Fruit fly (Drosophila melanogaster): ENCODE results near the gene robo2.

The robo2 gene

DNA sequence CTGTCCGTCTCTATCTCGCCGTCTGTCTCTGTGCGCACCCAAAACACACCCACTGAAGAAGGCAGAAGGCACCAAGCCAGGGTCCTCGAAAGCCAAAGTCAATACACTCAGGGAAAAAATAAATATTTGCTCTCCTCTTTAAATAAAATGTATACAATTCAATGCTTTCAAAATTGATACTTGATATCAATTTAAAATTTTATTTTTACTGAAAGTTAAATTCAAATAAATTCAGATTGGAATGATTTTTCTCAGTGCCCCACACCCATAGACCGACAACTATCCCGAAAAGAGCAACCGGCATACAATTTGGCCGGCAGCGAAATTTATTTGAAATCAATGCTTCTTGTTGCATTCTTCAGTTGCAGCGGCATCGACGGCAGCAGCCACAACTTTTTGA lies 36.6 kb upstream of the robo2 start (continued):
- TF ChIP-seq ssp (GFP tag; IDR thresholded peaks at IDR 0.05) (0 out of 2 replicates have a peak, but pooled peaks have one; percentile 14), vnd (GFP tag; IDR thresholded peaks at IDR 0.05; ENCODE audit: partially characterized antibody) (no peak), eyg (GFP tag; optimal IDR thresholded peaks at IDR 0.05) (no peak), CG4854 (GFP tag; optimal IDR thresholded peaks at IDR 0.05) (no peak), Atf6 (GFP tag; IDR thresholded peaks at IDR 0.05) (no peak), Spps (tag; optimal IDR thresholded peaks at IDR 0.05) (no peak), Six4 (GFP tag; optimal IDR thresholded peaks at IDR 0.05) (no peak), CG31441 (GFP tag; IDR thresholded peaks at IDR 0.05) (no peak), Pdp1 (GFP tag; optimal IDR thresholded peaks at IDR 0.05) (peak in 1 of 2 experiments; percentile 2), CG12391 (tag; optimal IDR thresholded peaks at IDR 0.05) (peak; percentile 24), CG6272 (GFP tag; IDR thresholded peaks at IDR 0.05) (peak; percentile 36; the same call in 1 of the 2 replicates), CG10209 (GFP tag; optimal IDR thresholded peaks at IDR 0.05) (peak; percentile 14), kay (GFP tag; optimal IDR thresholded peaks at IDR 0.05) (no peak), ro (GFP tag; IDR thresholded peaks at IDR 0.05) (no peak), CG9215 (GFP tag; IDR thresholded peaks at IDR 0.05) (no peak), trem (tag; optimal IDR thresholded peaks at IDR 0.05) (peak; percentile 7), CG17361 (GFP tag; IDR thresholded peaks at IDR 0.05) (peak; percentile 23; the same call in 1 of the 3 replicates), CG11456 (GFP tag; IDR thresholded peaks at IDR 0.05) (no peak), CG17568 (GFP tag; optimal IDR thresholded peaks at IDR 0.05) (no peak), ham (GFP tag; IDR thresholded peaks at IDR 0.05) (no peak), tll (GFP tag; optimal IDR thresholded peaks at IDR 0.05) (peak in 1 of 2 experiments; percentile 33), pum (GFP tag; optimal IDR thresholded peaks at IDR 0.05) (peak; percentile 3), CG4707 (GFP tag; optimal IDR thresholded peaks at IDR 0.05) (no peak), Ptx1 (GFP tag; IDR thresholded peaks at IDR 0.05) (no peak), CG4404 (GFP tag; IDR thresholded peaks at IDR 0.05) (peak; percentile 75), CG7745 (tag; optimal IDR thresholded peaks at IDR 0.05) (no peak), sens (GFP tag) (peak; percentile 87), Camta (GFP tag; optimal IDR thresholded peaks at IDR 0.05) (no peak), phol (tag; optimal IDR thresholded peaks at IDR 0.05) (peak; percentile 32), sd (tag; optimal IDR thresholded peaks at IDR 0.05) (no peak), fd96Cb (tag; optimal IDR thresholded peaks at IDR 0.05) (peak; percentile 16), dmrt11E (tag; optimal IDR thresholded peaks at IDR 0.05) (peak; percentile 64), CG18262 (tag; optimal IDR thresholded peaks at IDR 0.05) (peak; percentile 11), pho (GFP tag; optimal IDR thresholded peaks at IDR 0.05) (no peak), hbn (GFP tag; IDR thresholded peaks at IDR 0.05; ENCODE audit: partially characterized antibody) (no peak), CG3281 (GFP tag; optimal IDR thresholded peaks at IDR 0.05) (no peak), CG10654 (GFP tag; optimal IDR thresholded peaks at IDR 0.05) (no peak), lola (GFP tag; optimal IDR thresholded peaks at IDR 0.05) (peak in 1 of 3 experiments; percentile 23), CG2712 (tag; optimal IDR thresholded peaks at IDR 0.05) (peak; percentile 50), CG2875 (GFP tag; optimal IDR thresholded peaks at IDR 0.05) (no peak), Xrp1 (GFP tag; IDR thresholded peaks at IDR 0.05) (peak; percentile 65), ac (GFP tag; optimal IDR thresholded peaks at IDR 0.05) (no peak), unpg (GFP tag; optimal IDR thresholded peaks at IDR 0.05) (peak; percentile 21), sim (GFP tag; IDR thresholded peaks at IDR 0.05) (0 out of 2 replicates have a peak, but pooled peaks have one; percentile 30), Side (GFP tag; optimal IDR thresholded peaks at IDR 0.05) (no peak), CG13775 (GFP tag; optimal IDR thresholded peaks at IDR 0.05) (peak; percentile 18), NC2β (GFP tag; optimal IDR thresholded peaks at IDR 0.05) (no peak), ftz-f1 (GFP tag; optimal IDR thresholded peaks at IDR 0.05) (no peak), Gsc (GFP tag; IDR thresholded peaks at IDR 0.05) (no peak), CG4360 (GFP tag; IDR thresholded peaks at IDR 0.05) (no peak)
